Worm (Caenorhabditis elegans): ENCODE measurements around the gene Y26G10.6.

DNA sequence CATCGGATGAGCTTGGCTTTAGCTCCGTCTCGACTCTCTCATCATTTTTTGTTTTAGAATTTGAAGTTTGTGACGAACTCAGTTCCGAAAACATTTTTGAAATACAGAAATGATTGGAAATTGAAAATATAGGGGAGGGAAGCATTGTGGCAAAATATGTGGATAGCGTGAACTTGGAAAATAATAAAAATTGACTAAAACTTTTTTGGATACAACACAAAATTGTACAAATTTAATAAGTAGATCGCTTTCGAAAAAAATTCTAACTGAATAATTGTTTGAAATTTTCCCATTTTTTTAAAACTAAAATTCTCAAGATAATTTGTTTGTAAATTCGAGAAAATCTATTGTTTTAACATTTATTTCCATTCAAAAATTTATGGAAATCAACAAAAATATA is 16.0 kb upstream of the Y26G10.6 start, which contains the start of gene F59A1.15:
- no peak for TF ChIP-seq madf-10 (tag; optimal IDR thresholded peaks at IDR 0.05)
- TF ChIP-seq ceh-40 (GFP tag; IDR thresholded peaks at IDR 0.05): no peak
- no peak for TF ChIP-seq ztf-6 (GFP tag; IDR thresholded peaks at IDR 0.05)
- TF ChIP-seq mes-4 (tag; optimal IDR thresholded peaks at IDR 0.05): no peak
- no peak for TF ChIP-seq B0336.3 (GFP tag; IDR thresholded peaks at IDR 0.05)
- no peak for TF ChIP-seq F57A8.1 (GFP tag; optimal IDR thresholded peaks at IDR 0.05)
- no peak for TF ChIP-seq ccch-3 (GFP tag; optimal IDR thresholded peaks at IDR 0.05)
- no peak for TF ChIP-seq nhr-179 (tag; optimal IDR thresholded peaks at IDR 0.05)
- no peak for TF ChIP-seq ets-4 (GFP tag; optimal IDR thresholded peaks at IDR 0.05)
- no peak for TF ChIP-seq lin-35 (GFP tag; optimal IDR thresholded peaks at IDR 0.05)
- no peak for TF ChIP-seq chd-7 (tag; optimal IDR thresholded peaks at IDR 0.05)
- no peak for TF ChIP-seq tlf-1 (GFP tag; optimal IDR thresholded peaks at IDR 0.05)
- no peak for TF ChIP-seq lag-1 (GFP tag; IDR thresholded peaks at IDR 0.05)
